Worm (Caenorhabditis elegans): ENCODE data around the gene C44B12.3.

Gene C44B12.3

DNA sequence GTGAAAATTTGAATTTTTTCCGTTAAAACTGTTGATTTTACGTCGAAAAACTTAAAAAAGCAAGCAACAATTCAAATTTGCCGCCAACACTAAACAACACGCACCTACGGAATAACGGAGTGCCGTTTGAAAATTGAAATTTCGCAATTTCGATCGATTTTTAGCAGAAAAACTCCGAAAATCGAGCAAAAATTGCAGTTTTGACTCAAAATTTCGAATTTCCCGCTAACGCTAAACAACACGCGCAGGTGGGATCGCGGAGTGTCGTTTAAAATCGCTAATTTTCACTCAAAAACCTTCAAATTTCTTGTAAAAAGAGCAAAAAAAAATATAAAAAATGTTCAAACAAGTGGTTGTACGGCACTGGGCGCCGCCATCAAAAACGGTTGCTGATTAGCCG lies 46.1 kb upstream of the C44B12.3 start:
- TF ChIP-seq unc-62 (GFP tag; optimal IDR thresholded peaks at IDR 0.05) (no peak), ceh-90 (tag; optimal IDR thresholded peaks at IDR 0.05) (no peak), unc-98 (GFP tag; IDR thresholded peaks at IDR 0.05) (no peak), lin-15B (tag; optimal IDR thresholded peaks at IDR 0.05) (no peak), egl-13 (tag; optimal IDR thresholded peaks at IDR 0.05) (no peak), efl-3 (GFP tag; optimal IDR thresholded peaks at IDR 0.05) (no peak), ceh-8 (GFP tag; optimal IDR thresholded peaks at IDR 0.05) (no peak), lin-39 (tag; optimal IDR thresholded peaks at IDR 0.05) (no peak), blmp-1 (tag; optimal IDR thresholded peaks at IDR 0.05) (no peak), grh-1 (GFP tag; IDR thresholded peaks at IDR 0.05) (no peak), zip-4 (GFP tag; optimal IDR thresholded peaks at IDR 0.05) (no peak), rnt-1 (tag; optimal IDR thresholded peaks at IDR 0.05) (no peak), dpl-1 (GFP tag; optimal IDR thresholded peaks at IDR 0.05) (no peak), zag-1 (tag; optimal IDR thresholded peaks at IDR 0.05) (no peak), mep-1 (tag; optimal IDR thresholded peaks at IDR 0.05) (no peak), nhr-19 (GFP tag; conservative IDR thresholded peaks at IDR 0.05) (no peak), irx-1 (tag; optimal IDR thresholded peaks at IDR 0.05) (no peak), pqm-1 (tag; optimal IDR thresholded peaks at IDR 0.05) (no peak)

DNA sequence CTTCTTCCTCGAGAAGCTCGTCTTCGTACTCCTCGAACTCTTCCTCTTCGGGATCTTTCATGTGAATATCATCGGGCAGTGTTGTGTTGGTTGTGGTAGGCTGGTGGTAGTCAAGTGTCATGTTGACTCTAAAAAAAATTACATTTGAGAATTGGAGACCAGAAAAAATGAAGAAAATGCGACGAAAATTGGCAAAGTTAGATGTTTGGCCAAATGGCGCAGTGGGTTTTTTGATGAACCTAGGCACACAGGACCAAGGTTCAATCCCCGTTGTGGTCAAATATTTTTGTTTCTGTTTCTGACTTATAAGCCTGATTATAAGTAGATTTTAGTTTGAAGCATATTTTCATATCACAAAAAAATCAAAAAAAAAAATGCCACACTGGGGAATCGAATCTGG lies 41.5 kb upstream of the C44B12.3 start:
- no peak for TF ChIP-seq nhr-47 (tag; optimal IDR thresholded peaks at IDR 0.05)
- no peak for TF ChIP-seq nhr-28 (tag; optimal IDR thresholded peaks at IDR 0.05)
- no peak for TF ChIP-seq unc-98 (GFP tag; IDR thresholded peaks at IDR 0.05)
- no peak for TF ChIP-seq lin-14 (GFP tag; optimal IDR thresholded peaks at IDR 0.05)
- TF ChIP-seq lin-15B (tag; optimal IDR thresholded peaks at IDR 0.05): no peak
- TF ChIP-seq tlp-1 (tag; optimal IDR thresholded peaks at IDR 0.05): no peak
- TF ChIP-seq sptf-1 (tag; optimal IDR thresholded peaks at IDR 0.05): no peak
- no peak for TF ChIP-seq mab-9 (GFP tag; IDR thresholded peaks at IDR 0.05)
- no peak for TF ChIP-seq vab-15 (tag; optimal IDR thresholded peaks at IDR 0.05)
- no peak for TF ChIP-seq rnt-1 (tag; optimal IDR thresholded peaks at IDR 0.05)

DNA sequence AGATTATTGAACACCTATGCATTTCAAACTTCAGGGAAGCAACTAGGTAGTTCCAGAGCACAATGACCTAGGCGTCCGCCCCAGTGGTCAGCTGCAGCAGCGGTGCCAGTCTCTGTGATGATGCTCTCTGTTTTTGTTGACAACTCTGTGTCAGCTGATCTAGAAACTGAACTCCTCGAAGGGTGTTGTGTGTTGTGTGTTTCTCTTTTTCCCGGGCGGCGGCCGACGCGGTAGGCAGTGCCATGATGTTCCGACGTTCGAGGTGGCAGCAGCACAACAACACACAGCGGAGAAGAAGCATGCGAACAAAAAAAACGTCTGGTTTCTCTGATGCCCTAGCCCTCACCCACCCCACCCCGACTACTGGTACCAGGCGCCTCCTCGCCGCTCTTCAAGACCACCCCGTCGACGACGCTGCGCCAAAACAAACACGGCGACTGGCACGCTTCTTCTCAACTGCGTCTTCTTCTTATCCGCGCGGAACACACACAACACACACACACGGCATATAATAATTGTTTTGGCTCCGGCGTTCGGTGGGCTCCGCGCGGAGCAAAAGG lies 40.2 kb upstream of the C44B12.3 start:
- TF ChIP-seq efl-1 (optimal IDR thresholded peaks at IDR 0.05) (no peak), efl-1 (GFP tag; optimal IDR thresholded peaks at IDR 0.05 in 1 of 2) (peak in 1 of 2 experiments; percentile 38), nhr-77 (tag; optimal IDR thresholded peaks at IDR 0.05) (no peak), blmp-1 (tag; optimal IDR thresholded peaks at IDR 0.05) (no peak), mab-9 (GFP tag; IDR thresholded peaks at IDR 0.05) (no peak)

ce11 chrIV:1065569-1065968 lies 39.0 kb upstream of the C44B12.3 start:
- no peak for TF ChIP-seq ztf-11 (tag; optimal IDR thresholded peaks at IDR 0.05)
- TF ChIP-seq ztf-4 (tag; optimal IDR thresholded peaks at IDR 0.05): peak; percentile 30

DNA sequence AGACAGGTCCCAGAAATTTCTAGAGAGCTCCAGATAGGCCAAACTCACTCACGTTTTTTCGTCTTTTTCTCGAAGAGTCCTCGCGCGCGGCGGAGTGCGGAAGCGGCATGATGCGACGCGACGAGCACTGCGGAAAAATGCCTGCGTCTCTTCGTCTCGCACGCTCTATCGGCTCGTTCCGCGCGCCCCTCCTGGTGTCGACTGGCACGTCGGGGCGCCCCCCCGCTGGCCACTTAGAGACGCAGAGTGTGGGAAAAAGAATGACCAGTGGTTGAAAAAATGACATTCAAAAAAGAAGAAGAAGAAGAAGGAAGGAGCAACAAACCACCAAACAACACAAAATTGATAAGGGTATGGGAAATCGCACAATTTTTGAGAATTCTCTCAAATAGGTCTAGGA lies 37.1 kb upstream of the C44B12.3 start, which contains the start of gene znf-782:
znf-782 (minus strand) TSS at position 96 of the 400 bp plus-strand sequence.
- TF ChIP-seq egl-27 (tag; optimal IDR thresholded peaks at IDR 0.05) (no peak), Y116A8C.19 (tag; optimal IDR thresholded peaks at IDR 0.05; ENCODE audit: borderline replicate concordance) (no peak), ceh-8 (GFP tag; optimal IDR thresholded peaks at IDR 0.05) (peak; percentile 52), skn-1 (tag; optimal IDR thresholded peaks at IDR 0.05) (no peak), F16B12.6 (tag; optimal IDR thresholded peaks at IDR 0.05) (no peak), efl-3 (GFP tag; optimal IDR thresholded peaks at IDR 0.05) (no peak), C04F5.9 (tag; optimal IDR thresholded peaks at IDR 0.05) (no peak), fkh-4 (tag; optimal IDR thresholded peaks at IDR 0.05; ENCODE audit: borderline replicate concordance) (no peak), nhr-237 (tag; optimal IDR thresholded peaks at IDR 0.05) (no peak), ztf-4 (tag; optimal IDR thresholded peaks at IDR 0.05) (peak; percentile 56), irx-1 (tag; optimal IDR thresholded peaks at IDR 0.05) (no peak), ces-1 (GFP tag; optimal IDR thresholded peaks at IDR 0.05) (no peak), ceh-82 (tag; optimal IDR thresholded peaks at IDR 0.05) (peak in 1 of 3 experiments; percentile 42), lin-35 (GFP tag; optimal IDR thresholded peaks at IDR 0.05) (no peak), aha-1 (tag; optimal IDR thresholded peaks at IDR 0.05) (no peak), nhr-84 (tag; optimal IDR thresholded peaks at IDR 0.05) (no peak), sox-4 (tag; optimal IDR thresholded peaks at IDR 0.05) (no peak), nhr-76 (tag; optimal IDR thresholded peaks at IDR 0.05) (no peak), hlh-4 (tag; optimal IDR thresholded peaks at IDR 0.05) (no peak), nhr-28 (tag; optimal IDR thresholded peaks at IDR 0.05) (no peak), efl-1 (optimal IDR thresholded peaks at IDR 0.05) (no peak), efl-1 (GFP tag; optimal IDR thresholded peaks at IDR 0.05 in 1 of 2) (peak in 1 of 2 experiments; percentile 78), hpl-2 (GFP tag; optimal IDR thresholded peaks at IDR 0.05) (no peak)
